Worm (Caenorhabditis elegans) whole organism, L2 larva: ENCODE data around the gene T01G5.6.
A peak's percentile ranks its signal among the peaks of the same experiment; 100 is the strongest.

Experiments
- C34F6.9 ChIP-seq: fragments of 150-350 bp; optimal IDR thresholded peaks from 2 replicates; lab custom pipeline; 2014; ENCODE audit warnings: missing biosample characterization, missing genetic modification characterization
- F13H6.1 ChIP-seq: sonication (generic microtip); optimal IDR thresholded peaks from 2 replicates; lab custom pipeline; 2016; ENCODE audit warnings: missing genetic modification characterization, missing compliant biosample characterization
- Y55F3AM.14 ChIP-seq: fragments of 200-800 bp; sonication (Bioruptor generic); optimal IDR thresholded peaks from 2 replicates; lab custom pipeline; 2018; ENCODE audit warnings: mild to moderate bottlenecking, missing genetic modification characterization, missing compliant biosample characterization
- ZK546.5 ChIP-seq: sonication (generic microtip); optimal IDR thresholded peaks from 2 replicates; lab custom pipeline; 2017; ENCODE audit warnings: missing biosample characterization, missing genetic modification characterization
- alr-1 ChIP-seq: fragments of 150-350 bp; optimal IDR thresholded peaks from 2 replicates; lab custom pipeline; 2014; ENCODE audit warnings: missing biosample characterization, missing genetic modification characterization
- aly-2 ChIP-seq: fragments of 150-350 bp; optimal IDR thresholded peaks from 2 replicates; lab custom pipeline; 2014; ENCODE audit warnings: missing biosample characterization, missing genetic modification characterization
- ama-1 ChIP-seq: fragments of 150-350 bp; optimal IDR thresholded peaks from 2 replicates; lab custom pipeline; 2018; ENCODE audit warnings: inconsistent platforms
- blmp-1 ChIP-seq: sonication (generic microtip); optimal IDR thresholded peaks from 2 replicates; lab custom pipeline; 2017; ENCODE audit warnings: missing genetic modification characterization, mild to moderate bottlenecking, missing compliant biosample characterization, antibody characterized with exemption, moderate library complexity; ENCODE audit not compliant: insufficient read depth
- ceh-82 ChIP-seq: fragments of 150-350 bp; optimal IDR thresholded peaks from 2 replicates; lab custom pipeline; 2014; ENCODE audit warnings: missing biosample characterization, missing genetic modification characterization
- crh-2 ChIP-seq: sonication (generic microtip); optimal IDR thresholded peaks from 2 replicates; lab custom pipeline; 2017; ENCODE audit warnings: missing biosample characterization, missing genetic modification characterization
- dmd-4 ChIP-seq: sonication (generic microtip); optimal IDR thresholded peaks from 2 replicates; lab custom pipeline; 2017; ENCODE audit warnings: missing biosample characterization, missing genetic modification characterization
- egl-27 ChIP-seq: sonication (generic microtip); optimal IDR thresholded peaks from 3 replicates; lab custom pipeline; 2017; ENCODE audit warnings: missing biosample characterization, missing genetic modification reagents, missing genetic modification characterization
- fos-1 ChIP-seq: fragments of 150-350 bp; optimal IDR thresholded peaks from 2 replicates; lab custom pipeline; 2014; ENCODE audit warnings: missing biosample characterization, missing genetic modification characterization
- gmeb-1 ChIP-seq: fragments of 150-350 bp; optimal IDR thresholded peaks from 2 replicates; lab custom pipeline; 2014; ENCODE audit warnings: missing biosample characterization, missing genetic modification characterization
- lin-11 ChIP-seq: fragments of 150-350 bp; sonication (generic microtip); optimal IDR thresholded peaks from 2 replicates; lab custom pipeline; 2014; ENCODE audit warnings: missing biosample characterization, missing genetic modification characterization, inconsistent platforms, mixed read lengths
- lin-13 ChIP-seq: fragments of 150-350 bp; optimal IDR thresholded peaks from 2 replicates; lab custom pipeline; 2014; ENCODE audit warnings: missing biosample characterization, missing genetic modification reagents, missing genetic modification characterization
- lin-39 ChIP-seq: fragments of 150-350 bp; optimal IDR thresholded peaks from 2 replicates; lab custom pipeline; 2014; ENCODE audit warnings: missing biosample characterization, missing genetic modification reagents, missing genetic modification characterization
- lsy-2 ChIP-seq, 2 experiments: fragments of 150-350 bp in 1 of 2; sonication (generic microtip) in 1 of 2; optimal IDR thresholded peaks; 2 replicates each; lab custom pipeline; 2014 to 2017; ENCODE audit warnings: missing biosample characterization in 2 of 2, missing genetic modification characterization in 2 of 2
- mab-5 ChIP-seq: fragments of 150-350 bp; optimal IDR thresholded peaks from 2 replicates; lab custom pipeline; 2014; ENCODE audit warnings: missing biosample characterization, missing genetic modification characterization
- mbf-1 ChIP-seq: sonication (generic microtip); optimal IDR thresholded peaks from 2 replicates; lab custom pipeline; 2017; ENCODE audit warnings: missing biosample characterization, missing genetic modification characterization
- mdl-1 ChIP-seq, 2 experiments: fragments of 150-350 bp in 1 of 2; sonication (generic microtip) in 1 of 2; optimal IDR thresholded peaks; 2 replicates each; lab custom pipeline; 2017; ENCODE audit warnings: missing biosample characterization in 2 of 2, missing genetic modification characterization in 2 of 2
- nhr-10 ChIP-seq: sonication (generic microtip); optimal IDR thresholded peaks from 2 replicates; lab custom pipeline; 2017; ENCODE audit warnings: missing biosample characterization, missing genetic modification characterization
- nhr-11 ChIP-seq: fragments of 150-350 bp; optimal IDR thresholded peaks from 2 replicates; lab custom pipeline; 2014; ENCODE audit warnings: missing biosample characterization, missing genetic modification characterization
- nhr-129 ChIP-seq: fragments of 150-350 bp; optimal IDR thresholded peaks from 2 replicates; lab custom pipeline; 2014; ENCODE audit warnings: missing biosample characterization, missing genetic modification characterization
- nhr-21 ChIP-seq: fragments of 150-350 bp; optimal IDR thresholded peaks from 2 replicates; lab custom pipeline; 2014; ENCODE audit warnings: missing biosample characterization, missing genetic modification characterization
- nhr-237 ChIP-seq: fragments of 150-350 bp; optimal IDR thresholded peaks from 2 replicates; lab custom pipeline; 2014; ENCODE audit warnings: missing biosample characterization, missing genetic modification characterization
- nhr-25 ChIP-seq: fragments of 150-350 bp; sonication (generic microtip); optimal IDR thresholded peaks from 3 replicates; lab custom pipeline; 2014; ENCODE audit warnings: missing biosample characterization, missing genetic modification characterization
- nhr-6 ChIP-seq: fragments of 150-350 bp; optimal IDR thresholded peaks from 2 replicates; lab custom pipeline; 2014; ENCODE audit warnings: missing biosample characterization, missing genetic modification characterization
- nhr-77 ChIP-seq: fragments of 150-350 bp; optimal IDR thresholded peaks from 2 replicates; lab custom pipeline; 2014; ENCODE audit warnings: missing biosample characterization, missing genetic modification characterization
- peb-1 ChIP-seq: fragments of 150-350 bp; optimal IDR thresholded peaks from 2 replicates; lab custom pipeline; 2014; ENCODE audit warnings: missing biosample characterization, missing genetic modification characterization
- sem-4 ChIP-seq: fragments of 150-350 bp; optimal IDR thresholded peaks from 2 replicates; lab custom pipeline; 2014; ENCODE audit warnings: missing biosample characterization, missing genetic modification reagents, missing genetic modification characterization
- sma-3 ChIP-seq: sonication (generic microtip); optimal IDR thresholded peaks from 2 replicates; lab custom pipeline; 2016; ENCODE audit warnings: missing genetic modification reagents, missing genetic modification characterization, missing compliant biosample characterization
- sma-9 ChIP-seq, 2 experiments: fragments of 150-350 bp in 1 of 2; sonication (generic microtip) in 1 of 2; optimal IDR thresholded peaks; 2 replicates each; lab custom pipeline; 2014 to 2016; ENCODE audit warnings: missing genetic modification characterization in 2 of 2, mild to moderate bottlenecking in 1 of 2, missing biosample characterization in 1 of 2, missing compliant biosample characterization in 1 of 2, missing genetic modification reagents in 1 of 2, moderate library complexity in 1 of 2
- snpc-4 ChIP-seq: fragments of 150-350 bp; optimal IDR thresholded peaks from 2 replicates; lab custom pipeline; 2014; ENCODE audit warnings: missing biosample characterization, missing genetic modification characterization
- unc-39 ChIP-seq: fragments of 150-350 bp; optimal IDR thresholded peaks from 2 replicates; lab custom pipeline; 2014; ENCODE audit warnings: missing biosample characterization, missing genetic modification characterization
- unc-55 ChIP-seq: fragments of 150-350 bp; sonication (generic microtip); optimal IDR thresholded peaks from 3 replicates; lab custom pipeline; 2014; ENCODE audit warnings: missing biosample characterization, missing genetic modification reagents, missing genetic modification characterization
- ztf-11 ChIP-seq: sonication (generic microtip); optimal IDR thresholded peaks from 2 replicates; lab custom pipeline; 2017; ENCODE audit warnings: missing biosample characterization, missing genetic modification characterization
- ztf-4 ChIP-seq: fragments of 150-350 bp; optimal IDR thresholded peaks from 2 replicates; lab custom pipeline; 2014; ENCODE audit warnings: missing biosample characterization, missing genetic modification characterization

Gene T01G5.6

ce11 chrV:15143798-15144197 lies 29.9 kb upstream of the T01G5.6 start, which contains the start of gene K08F9.4:
Gene K08F9.4, plus strand, starts transcription at chrV:15144019.
- TF ChIP-seq sma-9 (GFP tag; optimal IDR thresholded peaks at IDR 0.05; lab: Kevin White, UChicago) (peak; percentile 46), sma-9 (tag; optimal IDR thresholded peaks at IDR 0.05; lab: Kevin White, UChicago) (no peak), crh-2 (peak; percentile 48), gmeb-1 (peak; percentile 72), snpc-4 (tag; lab: Kevin White, UChicago) (no peak), egl-27 (tag; lab: Kevin White, UChicago) (no peak), alr-1 (tag; lab: Kevin White, UChicago) (no peak), ztf-11 (no peak), mdl-1 (tag; optimal IDR thresholded peaks at IDR 0.05; lab: Kevin White, UChicago) (no peak), sem-4 (peak; percentile 2), lin-39 (tag; lab: Kevin White, UChicago) (no peak), mbf-1 (tag; lab: Kevin White, UChicago) (no peak), C34F6.9 (tag; lab: Kevin White, UChicago) (peak; percentile 78), F13H6.1 (tag; lab: Kevin White, UChicago) (no peak), nhr-129 (peak; percentile 48), unc-39 (no peak), fos-1 (peak; percentile 47), ztf-4 (no peak), nhr-21 (tag; lab: Kevin White, UChicago) (peak; percentile 26), lin-11 (tag; lab: Kevin White, UChicago) (no peak), nhr-77 (tag; lab: Kevin White, UChicago) (no peak), sma-3 (GFP tag; lab: Kevin White, UChicago) (peak; percentile 68), nhr-237 (tag; lab: Kevin White, UChicago) (no peak), blmp-1 (tag; lab: Kevin White, UChicago) (peak; percentile 100), ceh-82 (tag; lab: Kevin White, UChicago) (no peak), nhr-25 (tag; lab: Kevin White, UChicago) (peak; percentile 68), unc-55 (GFP tag; lab: Kevin White, UChicago) (peak; percentile 84), nhr-11 (tag; lab: Kevin White, UChicago) (no peak), aly-2 (tag; lab: Kevin White, UChicago) (no peak), peb-1 (tag; lab: Kevin White, UChicago) (no peak), ama-1 (lab: Kevin White, UChicago) (no peak), lsy-2 (tag; optimal IDR thresholded peaks at IDR 0.05; lab: Kevin White, UChicago) (no peak), nhr-6 (tag; lab: Kevin White, UChicago) (no peak), mab-5 (no peak), ZK546.5 (tag; lab: Kevin White, UChicago) (no peak), lin-13 (GFP tag; lab: Kevin White, UChicago) (peak; percentile 66)
- TF ChIP-seq, all 48 proteins: peak for 13

- TF ChIP-seq fos-1 (no peak), ceh-82 (tag; lab: Kevin White, UChicago) (no peak), Y55F3AM.14 (GFP tag; lab: Kevin White, UChicago) (no peak), lin-39 (tag; lab: Kevin White, UChicago) (no peak), nhr-237 (tag; lab: Kevin White, UChicago) (no peak), dmd-4 (tag; lab: Kevin White, UChicago) (no peak), ztf-4 (no peak)
- TF ChIP-seq, all 48 proteins: peak for 0
Measured at ce11 chrV:15143285-15143684, 29.4 kb upstream of the T01G5.6 start, which contains the start of gene K08F9.1. Gene K08F9.1, minus strand, starts transcription at chrV:15143385.

- TF ChIP-seq ZK546.5 (tag; lab: Kevin White, UChicago) (no peak), alr-1 (tag; lab: Kevin White, UChicago) (no peak), nhr-11 (tag; lab: Kevin White, UChicago) (no peak), Y55F3AM.14 (GFP tag; lab: Kevin White, UChicago) (no peak), C34F6.9 (tag; lab: Kevin White, UChicago) (no peak), nhr-10 (tag; lab: Kevin White, UChicago) (no peak), peb-1 (tag; lab: Kevin White, UChicago) (no peak)
Measured at ce11 chrV:15140247-15140646, 26.4 kb upstream of the T01G5.6 start, which contains the start of gene K08F9.3. Gene K08F9.3, plus strand, starts transcription at chrV:15140547.
